Comparison of ENCODE assay signal across 2 fruit fly cellular contexts in genomic region chrX:21567793-21568192, dm6.
A peak's percentile ranks its signal among the peaks of the same experiment; 100 is the strongest.
TF ChIP-seq lines count a peak whose summit lies in the region.

No protein-coding gene starts in this region.

- TF ChIP-seq CTCF in whole organism, embryonic (GFP tag; optimal IDR thresholded peaks at IDR 0.05; lab: Kevin White, UChicago): no peak

TF ChIP-seq in whole organism, embryonic, 481 proteins besides CTCF, POLR2A, EP300 and RAD21:
- TF ChIP-seq CG4282 (GFP tag; optimal IDR thresholded peaks at IDR 0.05; lab: Kevin White, UChicago) (no peak), nerfin-1 (tag; optimal IDR thresholded peaks at IDR 0.05; lab: Kevin White, UChicago) (peak; percentile 84)

TF ChIP-seq in whole organism, wandering third instar larva, 38 proteins besides CTCF, POLR2A, EP300 and RAD21:
- no peak for TF ChIP-seq dsf (GFP tag; optimal IDR thresholded peaks at IDR 0.05; lab: Kevin White, UChicago; ENCODE audit: borderline replicate concordance)
- no peak for TF ChIP-seq Sp1 (GFP tag; optimal IDR thresholded peaks at IDR 0.05; lab: Kevin White, UChicago)
- peak; percentile 63 for TF ChIP-seq Dfd (GFP tag; optimal IDR thresholded peaks at IDR 0.05; lab: Kevin White, UChicago)
- TF ChIP-seq N (GFP tag; optimal IDR thresholded peaks at IDR 0.05; lab: Kevin White, UChicago): no peak
- no peak for TF ChIP-seq Jra (GFP tag; optimal IDR thresholded peaks at IDR 0.05; lab: Kevin White, UChicago)
- no peak for TF ChIP-seq jim (GFP tag; optimal IDR thresholded peaks at IDR 0.05; lab: Kevin White, UChicago)
TF ChIP-seq in whole organism, wandering third instar larva: peak in this region for 1.

Comparison
In these comparisons a context has a peak if more than half of its experiments do, and no peak if none do; other contexts are left out.
1. Of the 10 proteins assayed by ChIP-seq in both whole organism, embryonic and whole organism, wandering third instar larva: peak only in whole organism, embryonic: none; only in whole organism, wandering third instar larva: Dfd; in both: none; in neither: 9.